Fruit fly (Drosophila melanogaster) whole organism, prepupa: ENCODE measurements around the gene CG7695.

Experiments used
- Blimp-1 ChIP-seq: fragments of 200-800 bp; sonication (Bioruptor generic); optimal IDR thresholded peaks from 3 replicates; lab custom pipeline; 2017; ENCODE audit warnings: missing biosample characterization, missing genetic modification characterization, mild to moderate bottlenecking, moderate library complexity, missing genetic modification reagents
- CG10631 ChIP-seq: fragments of 200-800 bp; sonication (Bioruptor generic); optimal IDR thresholded peaks from 2 replicates; lab custom pipeline; 2016; ENCODE audit warnings: missing biosample characterization, missing genetic modification characterization
- CG10669 ChIP-seq: fragments of 200-800 bp; sonication (Bioruptor generic); optimal IDR thresholded peaks from 3 replicates; lab custom pipeline; 2018; ENCODE audit warnings: missing biosample characterization, mild to moderate bottlenecking, missing genetic modification characterization, moderate library complexity
- CG11294 ChIP-seq: fragments of 200-800 bp; sonication (Bioruptor generic); IDR thresholded peaks from 2 replicates; pipeline ENCODE4 v1.3.6; 2022; ENCODE audit warnings: missing biosample characterization, missing genetic modification characterization
- CG11762 ChIP-seq: fragments of 200-800 bp; sonication (Bioruptor generic); optimal IDR thresholded peaks from 3 replicates; lab custom pipeline; 2016; ENCODE audit warnings: missing biosample characterization, missing genetic modification characterization; ENCODE audit not compliant: insufficient read depth
- CG11902 ChIP-seq: fragments of 200-800 bp; sonication (Bioruptor generic); optimal IDR thresholded peaks from 3 replicates; lab custom pipeline; 2016; ENCODE audit warnings: missing biosample characterization, missing genetic modification characterization
- CG15336 ChIP-seq: fragments of 200-800 bp; sonication (Bioruptor generic); IDR thresholded peaks from 2 replicates; pipeline ENCODE4 v1.3.6; 2022; ENCODE audit warnings: missing biosample characterization, missing genetic modification characterization
- CG16779 ChIP-seq: fragments of 200-800 bp; sonication (Bioruptor generic); optimal IDR thresholded peaks from 3 replicates; lab custom pipeline; 2017; ENCODE audit warnings: missing biosample characterization, mild to moderate bottlenecking, missing genetic modification characterization
- CG31627 ChIP-seq: fragments of 200-800 bp; sonication (Bioruptor generic); optimal IDR thresholded peaks from 3 replicates; lab custom pipeline; 2016; ENCODE audit warnings: missing biosample characterization, missing genetic modification characterization
- CG34406 ChIP-seq: fragments of 200-800 bp; sonication (Bioruptor generic); optimal IDR thresholded peaks from 3 replicates; lab custom pipeline; 2016; ENCODE audit warnings: missing biosample characterization, missing genetic modification characterization
- CG3919 ChIP-seq: fragments of 200-800 bp; sonication (Bioruptor generic); optimal IDR thresholded peaks from 3 replicates; lab custom pipeline; 2016; ENCODE audit warnings: missing biosample characterization, missing genetic modification characterization
- CG4318 ChIP-seq: fragments of 200-800 bp; sonication (Bioruptor generic); optimal IDR thresholded peaks from 3 replicates; lab custom pipeline; 2017; ENCODE audit warnings: missing biosample characterization, mild to moderate bottlenecking, missing genetic modification characterization
- CG6163 ChIP-seq: fragments of 200-800 bp; sonication (Bioruptor generic); IDR thresholded peaks from 3 replicates; pipeline ENCODE4 v1.3.6; 2022; ENCODE audit warnings: missing biosample characterization, missing genetic modification characterization
- CG6276 ChIP-seq: fragments of 200-800 bp; sonication (Bioruptor generic); optimal IDR thresholded peaks from 2 replicates; lab custom pipeline; 2017; ENCODE audit warnings: missing biosample characterization, mild to moderate bottlenecking, missing genetic modification characterization
- CG6808 ChIP-seq: fragments of 200-800 bp; sonication (Bioruptor generic); optimal IDR thresholded peaks from 3 replicates; lab custom pipeline; 2017; ENCODE audit warnings: missing biosample characterization, missing genetic modification characterization, mild to moderate bottlenecking, moderate library complexity, missing genetic modification reagents
- CG6854 ChIP-seq: fragments of 200-800 bp; sonication (Bioruptor generic); optimal IDR thresholded peaks from 2 replicates; lab custom pipeline; 2017; ENCODE audit warnings: missing biosample characterization, mild to moderate bottlenecking, missing genetic modification characterization
- CG7368 ChIP-seq: fragments of 200-800 bp; sonication (Bioruptor generic); optimal IDR thresholded peaks from 3 replicates; lab custom pipeline; 2016; ENCODE audit warnings: missing biosample characterization, missing genetic modification characterization
- CG8119 ChIP-seq: fragments of 200-800 bp; sonication (Bioruptor generic); IDR thresholded peaks from 3 replicates; pipeline ENCODE4 v1.3.6; 2022; ENCODE audit warnings: missing biosample characterization, missing genetic modification characterization
- CG8319 ChIP-seq: fragments of 200-800 bp; sonication (Bioruptor generic); optimal IDR thresholded peaks from 3 replicates; lab custom pipeline; 2016; ENCODE audit warnings: missing biosample characterization, missing genetic modification characterization
- CG8632 ChIP-seq: fragments of 200-800 bp; sonication (Bioruptor generic); optimal IDR thresholded peaks from 3 replicates; lab custom pipeline; 2016; ENCODE audit warnings: missing biosample characterization, missing genetic modification characterization
- CG9139 ChIP-seq: fragments of 200-800 bp; sonication (Bioruptor generic); optimal IDR thresholded peaks from 3 replicates; lab custom pipeline; 2017; ENCODE audit warnings: missing biosample characterization, mild to moderate bottlenecking, missing genetic modification characterization
- Eip75B ChIP-seq: fragments of 200-800 bp; sonication (Bioruptor generic); optimal IDR thresholded peaks from 3 replicates; lab custom pipeline; 2016; ENCODE audit warnings: missing biosample characterization, missing genetic modification characterization
- Eip93F ChIP-seq: fragments of 200-800 bp; sonication (Bioruptor generic); optimal IDR thresholded peaks from 2 replicates; lab custom pipeline; 2016; ENCODE audit warnings: missing biosample characterization, mild to moderate bottlenecking, missing genetic modification characterization
- Ets96B ChIP-seq: fragments of 200-800 bp; optimal IDR thresholded peaks from 2 replicates; lab custom pipeline; 2019; ENCODE audit warnings: missing biosample characterization, mild to moderate bottlenecking, missing genetic modification characterization, moderate library complexity
- Hr38 ChIP-seq: sonication (Bioruptor generic); optimal IDR thresholded peaks from 2 replicates; lab custom pipeline; 2016; ENCODE audit warnings: missing biosample characterization, missing genetic modification characterization
- Hr39 ChIP-seq: fragments of 200-800 bp; sonication (Bioruptor generic); optimal IDR thresholded peaks from 2 replicates; lab custom pipeline; 2016; ENCODE audit warnings: missing biosample characterization, missing genetic modification characterization
- Hr4 ChIP-seq: fragments of 200-800 bp; sonication (Bioruptor generic); optimal IDR thresholded peaks from 3 replicates; lab custom pipeline; 2016; ENCODE audit warnings: missing biosample characterization, missing genetic modification characterization
- OdsH ChIP-seq: fragments of 200-800 bp; sonication (Bioruptor generic); optimal IDR thresholded peaks from 3 replicates; lab custom pipeline; 2016; ENCODE audit warnings: missing biosample characterization, missing genetic modification characterization
- Smox ChIP-seq: fragments of 200-800 bp; sonication (Bioruptor generic); optimal IDR thresholded peaks from 3 replicates; lab custom pipeline; 2016; ENCODE audit warnings: missing biosample characterization, missing genetic modification characterization
- Sox102F ChIP-seq: fragments of 200-800 bp; sonication (Bioruptor generic); optimal IDR thresholded peaks from 2 replicates; lab custom pipeline; 2016; ENCODE audit warnings: missing biosample characterization, mild to moderate bottlenecking, missing genetic modification characterization
- Sox15 ChIP-seq: fragments of 200-800 bp; sonication (Bioruptor generic); optimal IDR thresholded peaks from 3 replicates; lab custom pipeline; 2016; ENCODE audit warnings: missing biosample characterization, missing genetic modification characterization
- achi ChIP-seq: fragments of 200-800 bp; sonication (Bioruptor generic); optimal IDR thresholded peaks from 3 replicates; lab custom pipeline; 2016; ENCODE audit warnings: missing biosample characterization, missing genetic modification characterization
- acj6 ChIP-seq: fragments of 200-800 bp; sonication (Bioruptor generic); optimal IDR thresholded peaks from 3 replicates; lab custom pipeline; 2016; ENCODE audit warnings: missing biosample characterization, missing genetic modification characterization
- cyc ChIP-seq: fragments of 200-800 bp; sonication (Bioruptor generic); optimal IDR thresholded peaks from 3 replicates; lab custom pipeline; 2016; ENCODE audit warnings: missing biosample characterization, missing genetic modification characterization
- dac ChIP-seq: fragments of 200-800 bp; sonication (Bioruptor generic); optimal IDR thresholded peaks from 2 replicates; lab custom pipeline; 2017; ENCODE audit warnings: missing biosample characterization, mild to moderate bottlenecking, missing genetic modification characterization
- dsx ChIP-seq: fragments of 200-800 bp; optimal IDR thresholded peaks from 3 replicates; lab custom pipeline; 2019; ENCODE audit warnings: missing biosample characterization, mild to moderate bottlenecking, missing genetic modification characterization, moderate library complexity; ENCODE audit not compliant: poor library complexity, severe bottlenecking
- eg ChIP-seq: fragments of 200-800 bp; sonication (Bioruptor generic); IDR thresholded peaks from 3 replicates; pipeline ENCODE4 v1.3.6; 2022; ENCODE audit warnings: missing biosample characterization, missing genetic modification characterization
- fd59A ChIP-seq: fragments of 200-800 bp; sonication (Bioruptor generic); optimal IDR thresholded peaks from 2 replicates; lab custom pipeline; 2017; ENCODE audit warnings: missing biosample characterization, mild to moderate bottlenecking, missing genetic modification characterization, missing genetic modification reagents
- fd85E ChIP-seq: fragments of 200-800 bp; sonication (Bioruptor generic); optimal IDR thresholded peaks from 3 replicates; lab custom pipeline; 2016; ENCODE audit warnings: missing biosample characterization, missing genetic modification characterization
- fkh ChIP-seq: fragments of 200-800 bp; sonication (Bioruptor generic); optimal IDR thresholded peaks from 3 replicates; lab custom pipeline; 2017; ENCODE audit warnings: missing biosample characterization, mild to moderate bottlenecking, missing genetic modification characterization, moderate library complexity
- lz ChIP-seq: fragments of 200-800 bp; sonication (Bioruptor generic); optimal IDR thresholded peaks from 3 replicates; lab custom pipeline; 2016; ENCODE audit warnings: missing biosample characterization, missing genetic modification characterization
- net ChIP-seq: fragments of 200-800 bp; sonication (Bioruptor generic); optimal IDR thresholded peaks from 3 replicates; lab custom pipeline; 2016; ENCODE audit warnings: missing biosample characterization, missing genetic modification characterization
- salr ChIP-seq, 2 experiments: fragments of 200-800 bp; sonication (Bioruptor generic); optimal IDR thresholded peaks; 3 replicates each; lab custom pipeline; 2016 to 2018; ENCODE audit warnings: missing biosample characterization in 2 of 2, missing genetic modification characterization in 2 of 2, mild to moderate bottlenecking in 1 of 2
- spab ChIP-seq: fragments of 200-800 bp; sonication (Bioruptor generic); optimal IDR thresholded peaks from 2 replicates; lab custom pipeline; 2017; ENCODE audit warnings: missing biosample characterization, mild to moderate bottlenecking, missing genetic modification characterization, missing genetic modification reagents
- ss ChIP-seq, 2 experiments: fragments of 200-800 bp; sonication (Bioruptor generic); optimal IDR thresholded peaks; 2 replicates in 1 of 2; 3 replicates in 1 of 2; lab custom pipeline; 2017 to 2018; ENCODE audit warnings: mild to moderate bottlenecking in 2 of 2, missing biosample characterization in 2 of 2, missing genetic modification characterization in 2 of 2, moderate library complexity in 1 of 2
- topi ChIP-seq: fragments of 200-800 bp; sonication (Bioruptor generic); optimal IDR thresholded peaks from 3 replicates; lab custom pipeline; 2016; ENCODE audit warnings: missing biosample characterization, missing genetic modification characterization

Gene CG7695

dm6 chr3R:18577739-18578417, 39.4 kb downstream of the CG7695 start (continued):
- TF ChIP-seq CG31627 (peak; percentile 10), CG9139 (GFP tag; lab: Kevin White, UChicago) (no peak), net (GFP tag; lab: Kevin White, UChicago) (peak; percentile 6), Eip75B (GFP tag; lab: Kevin White, UChicago) (no peak), spab (GFP tag; lab: Kevin White, UChicago) (peak; percentile 2), CG7368 (GFP tag; lab: Kevin White, UChicago) (no peak), CG8319 (GFP tag; lab: Kevin White, UChicago) (no peak), CG6808 (GFP tag; lab: Kevin White, UChicago) (no peak), Ets96B (tag; lab: Kevin White, UChicago) (no peak), CG3919 (GFP tag; lab: Kevin White, UChicago) (peak; percentile 5), topi (no peak), CG16779 (no peak)

dm6 chr3R:18573699-18574259, 43.5 kb downstream of the CG7695 start:
- TF ChIP-seq CG4318 (peak; percentile 96), CG6163 (GFP tag; lab: Robert Waterston, UW) (peak; percentile 91), dsx (GFP tag; lab: Kevin White, UChicago) (peak; percentile 92), CG15336 (peak; percentile 96), spab (GFP tag; lab: Kevin White, UChicago) (peak; percentile 92), CG7368 (GFP tag; lab: Kevin White, UChicago) (peak; percentile 91), salr (GFP tag; optimal IDR thresholded peaks at IDR 0.05; lab: Kevin White, UChicago) (peak; percentile 80 to 99), CG6854 (peak; percentile 93), CG10631 (GFP tag; lab: Kevin White, UChicago) (peak; percentile 97), CG34406 (GFP tag; lab: Kevin White, UChicago) (peak; percentile 98), fd59A (GFP tag; lab: Kevin White, UChicago) (peak; percentile 95), cyc (peak; percentile 93), Eip93F (GFP tag; lab: Kevin White, UChicago) (no peak), CG16779 (peak; percentile 93), CG9139 (GFP tag; lab: Kevin White, UChicago) (peak; percentile 87), OdsH (GFP tag; lab: Kevin White, UChicago) (peak; percentile 98), CG11762 (GFP tag; lab: Kevin White, UChicago) (peak; percentile 97), CG8632 (GFP tag; lab: Kevin White, UChicago) (peak; percentile 98), CG10669 (GFP tag; lab: Kevin White, UChicago) (peak; percentile 95), Hr39 (GFP tag; lab: Kevin White, UChicago) (peak; percentile 97), lz (GFP tag; lab: Kevin White, UChicago) (peak; percentile 97), CG6276 (GFP tag; lab: Kevin White, UChicago) (peak; percentile 96), Ets96B (tag; lab: Kevin White, UChicago) (peak; percentile 97), eg (GFP tag; lab: Robert Waterston, UW) (peak; percentile 95), Hr38 (peak; percentile 36), CG11902 (GFP tag; lab: Kevin White, UChicago) (peak; percentile 91), CG3919 (GFP tag; lab: Kevin White, UChicago) (peak; percentile 97), ss (GFP tag; optimal IDR thresholded peaks at IDR 0.05; lab: Kevin White, UChicago) (peak; percentile 92), net (GFP tag; lab: Kevin White, UChicago) (peak; percentile 98), Hr4 (GFP tag; lab: Kevin White, UChicago) (peak; percentile 98), fkh (GFP tag; lab: Kevin White, UChicago) (peak; percentile 64), Eip75B (GFP tag; lab: Kevin White, UChicago) (peak; percentile 98), Blimp-1 (GFP tag; lab: Kevin White, UChicago) (peak; percentile 86), Sox15 (GFP tag; lab: Kevin White, UChicago) (peak; percentile 95), acj6 (peak; percentile 98), CG11294 (GFP tag; lab: Robert Waterston, UW) (peak; percentile 93), fd85E (peak; percentile 90), achi (GFP tag; lab: Kevin White, UChicago) (peak; percentile 97), Sox102F (GFP tag; lab: Kevin White, UChicago) (peak; percentile 95), Smox (peak; percentile 96), dac (GFP tag; lab: Kevin White, UChicago) (peak; percentile 92), CG8119 (GFP tag; lab: Robert Waterston, UW) (peak; percentile 98), CG31627 (peak; percentile 97)
